Worm (Caenorhabditis elegans) whole organism, L4/young adult: ENCODE results near the gene nhr-21.
"Not testable (repeated sequence)": the region's sequence is repeated elsewhere in the genome, so short reads cannot be mapped to it uniquely, and the experiment has no call there.

Source experiments
- W03F9.2 ChIP-seq: fragments of 150-350 bp; optimal IDR thresholded peaks from 2 replicates; lab custom pipeline; 2014; ENCODE audit warnings: missing biosample characterization, missing genetic modification characterization
- dao-5 ChIP-seq: sonication (generic microtip); optimal IDR thresholded peaks from 2 replicates; lab custom pipeline; 2016; ENCODE audit warnings: missing genotype, missing genetic modification characterization, moderate library complexity, missing compliant biosample characterization
- him-1 ChIP-seq: sonication (generic microtip); optimal IDR thresholded peaks from 2 replicates; lab custom pipeline; 2016; ENCODE audit warnings: missing genotype, missing genetic modification reagents, missing genetic modification characterization, missing compliant biosample characterization

The nhr-21 gene

ce11 chrII:7357176-7357575 lies 18.1 kb downstream of the nhr-21 start:
- TF ChIP-seq him-1 (tag; lab: Kevin White, UChicago) (no peak), dao-5 (tag; lab: Kevin White, UChicago) (no peak), W03F9.2 (tag; lab: Kevin White, UChicago) (no peak)

- no peak for TF ChIP-seq dao-5 (tag; lab: Kevin White, UChicago)
Observed at ce11 chrII:7358489-7358943, 19.5 kb downstream of the nhr-21 start, which contains the start of gene insc-1. TSS of gene insc-1 (plus strand) at chrII:7358893.

ce11 chrII:7363990-7364455 lies 25.0 kb downstream of the nhr-21 start, which contains the start of gene msra-1:
TSS of gene msra-1 (minus strand) at chrII:7364040.
- TF ChIP-seq W03F9.2 (tag; lab: Kevin White, UChicago) = peak; percentile 40
- TF ChIP-seq dao-5 (tag; lab: Kevin White, UChicago) = no peak
- TF ChIP-seq him-1 (tag; lab: Kevin White, UChicago) = no peak

- TF ChIP-seq him-1 (tag; lab: Kevin White, UChicago) (no peak), W03F9.2 (tag; lab: Kevin White, UChicago) (no peak), dao-5 (tag; lab: Kevin White, UChicago) (no peak)
Observed at ce11 chrII:7368761-7369160, 29.7 kb downstream of the nhr-21 start, which contains the start of gene F43E2.6. TSS of gene F43E2.6 (minus strand) at chrII:7368861.

- not testable (repeated sequence) for TF ChIP-seq dao-5, W03F9.2, him-1 (tag; lab: Kevin White, UChicago)
Observed at ce11 chrII:7370195-7370594, 31.2 kb downstream of the nhr-21 start, which contains the start of gene F43E2.11. TSS of gene F43E2.11 (minus strand) at chrII:7370295.

- TF ChIP-seq him-1 (tag; lab: Kevin White, UChicago) (no peak), dao-5 (tag; lab: Kevin White, UChicago) (no peak), W03F9.2 (tag; lab: Kevin White, UChicago) (peak; percentile 75)
Observed at ce11 chrII:7374143-7374542, 35.1 kb downstream of the nhr-21 start, which contains the start of the genes mtch-1 and rpb-4. TSS of gene mtch-1 (minus strand) at chrII:7374166. TSS of gene rpb-4 (plus strand) at chrII:7374495.

ce11 chrII:7374980-7375379 lies 36.0 kb downstream of the nhr-21 start, which contains the start of gene F43E2.1:
TSS of gene F43E2.1 (plus strand) at chrII:7375280.
- TF ChIP-seq dao-5 (tag; lab: Kevin White, UChicago) (no peak), him-1 (tag; lab: Kevin White, UChicago) (no peak), W03F9.2 (tag; lab: Kevin White, UChicago) (no peak)

- no peak for TF ChIP-seq him-1 (tag; lab: Kevin White, UChicago)
- no peak for TF ChIP-seq W03F9.2 (tag; lab: Kevin White, UChicago)
- TF ChIP-seq dao-5 (tag; lab: Kevin White, UChicago) = no peak
Observed at ce11 chrII:7379021-7379420, 40.0 kb downstream of the nhr-21 start, which contains the start of gene C07D10.6. TSS of gene C07D10.6 (plus strand) at chrII:7379321.

ce11 chrII:7381142-7381611 lies 42.1 kb downstream of the nhr-21 start, which contains the start of gene C07D10.5:
TSS of gene C07D10.5 (plus strand) at chrII:7381561.
- TF ChIP-seq him-1 (tag; lab: Kevin White, UChicago) (no peak), dao-5 (tag; lab: Kevin White, UChicago) (no peak)

- TF ChIP-seq dao-5 (tag; lab: Kevin White, UChicago) = no peak
- TF ChIP-seq him-1 (tag; lab: Kevin White, UChicago) = no peak
- no peak for TF ChIP-seq W03F9.2 (tag; lab: Kevin White, UChicago)
Observed at ce11 chrII:7381947-7382346, 42.9 kb downstream of the nhr-21 start.

- no peak for TF ChIP-seq W03F9.2 (tag; lab: Kevin White, UChicago)
- no peak for TF ChIP-seq dao-5 (tag; lab: Kevin White, UChicago)
- no peak for TF ChIP-seq him-1 (tag; lab: Kevin White, UChicago)
Observed at ce11 chrII:7385442-7385841, 46.4 kb downstream of the nhr-21 start, which contains the start of gene sre-3. TSS of gene sre-3 (plus strand) at chrII:7385742.

- TF ChIP-seq dao-5 (tag; lab: Kevin White, UChicago) = no peak
- no peak for TF ChIP-seq him-1 (tag; lab: Kevin White, UChicago)
- no peak for TF ChIP-seq W03F9.2 (tag; lab: Kevin White, UChicago)
Observed at ce11 chrII:7390335-7390734, 51.3 kb downstream of the nhr-21 start.

ce11 chrII:7392052-7392694 lies 53.1 kb downstream of the nhr-21 start:
- TF ChIP-seq him-1 (tag; lab: Kevin White, UChicago) (no peak), dao-5 (tag; lab: Kevin White, UChicago) (no peak), W03F9.2 (tag; lab: Kevin White, UChicago) (no peak)
